Fruit fly (Drosophila melanogaster): ENCODE data around the gene osa.
A peak's percentile ranks its signal among the peaks of the same experiment; 100 is the strongest.

- TF ChIP-seq CG11294 (GFP tag; IDR thresholded peaks at IDR 0.05) (no peak), CG10631 (GFP tag; optimal IDR thresholded peaks at IDR 0.05) (no peak), CG9139 (GFP tag; optimal IDR thresholded peaks at IDR 0.05) (no peak), CG11762 (GFP tag; optimal IDR thresholded peaks at IDR 0.05; ENCODE audit: insufficient read depth) (no peak), CG1621 (tag; optimal IDR thresholded peaks at IDR 0.05) (no peak), CG7368 (GFP tag; optimal IDR thresholded peaks at IDR 0.05) (no peak), Ets96B (tag; optimal IDR thresholded peaks at IDR 0.05) (no peak), CG32006 (GFP tag; optimal IDR thresholded peaks at IDR 0.05) (no peak), acj6 (GFP tag; optimal IDR thresholded peaks at IDR 0.05) (no peak), svp (GFP tag) (peak; percentile 83), Hr38 (GFP tag; optimal IDR thresholded peaks at IDR 0.05) (no peak), Met (GFP tag; optimal IDR thresholded peaks at IDR 0.05) (no peak)
Observed at dm6 chr3R:17712623-17713521, 5.3 kb downstream of the osa start.
